Worm (Caenorhabditis elegans) whole organism, L4/young adult: ENCODE data around the gene fbxc-53.

Source experiments
- W03F9.2 ChIP-seq: fragments of 150-350 bp; optimal IDR thresholded peaks from 2 replicates; lab custom pipeline; 2014; ENCODE audit warnings: missing biosample characterization, missing genetic modification characterization
- him-1 ChIP-seq: sonication (generic microtip); optimal IDR thresholded peaks from 2 replicates; lab custom pipeline; 2016; ENCODE audit warnings: missing genotype, missing genetic modification reagents, missing genetic modification characterization, missing compliant biosample characterization

DNA sequence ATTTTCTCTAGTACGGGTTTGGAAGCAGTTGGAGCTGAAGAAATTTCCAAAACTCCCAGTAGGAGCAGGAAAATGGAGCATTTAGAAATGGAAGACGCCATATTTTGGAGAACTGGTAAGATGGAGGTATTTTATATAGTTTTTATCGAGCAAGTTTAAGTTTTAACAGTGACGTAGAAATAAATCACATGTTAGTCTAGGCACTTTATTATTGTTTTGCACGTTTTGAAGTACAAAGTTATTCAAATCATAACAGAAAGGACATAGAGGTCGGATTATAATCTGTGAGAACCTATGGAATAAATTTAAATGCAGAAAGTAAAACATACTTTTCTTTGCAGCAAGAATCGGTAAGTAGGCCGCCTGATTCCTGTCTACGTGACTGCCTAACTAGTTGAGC, 47.3 kb upstream of the fbxc-53 start, which contains the start of gene F19B10.6:
- TF ChIP-seq him-1 (tag; lab: Kevin White, UChicago) (no peak), W03F9.2 (tag; lab: Kevin White, UChicago) (no peak)
